Worm (Caenorhabditis elegans) whole organism, mixed stage, embryonic: Measurements from ENCODE around the gene D1086.19.

Experiments used
- nhr-76 ChIP-seq: sonication (generic microtip); optimal IDR thresholded peaks from 2 replicates; lab custom pipeline; 2017; ENCODE audit warnings: missing biosample characterization, missing genetic modification characterization
- unc-62 ChIP-seq: fragments of 150-350 bp; optimal IDR thresholded peaks from 2 replicates; lab custom pipeline; 2014; ENCODE audit warnings: missing biosample characterization, missing genetic modification reagents, missing genetic modification characterization

- no peak for TF ChIP-seq nhr-76 (tag; lab: Kevin White, UChicago)
- no peak for TF ChIP-seq unc-62
Observed at ce11 chrV:14079501-14079900, 8.7 kb upstream of the D1086.19 start, which contains the start of gene D1086.6.
